Worm (Caenorhabditis elegans): ENCODE data around the gene srh-23.

srh-23 gene

DNA sequence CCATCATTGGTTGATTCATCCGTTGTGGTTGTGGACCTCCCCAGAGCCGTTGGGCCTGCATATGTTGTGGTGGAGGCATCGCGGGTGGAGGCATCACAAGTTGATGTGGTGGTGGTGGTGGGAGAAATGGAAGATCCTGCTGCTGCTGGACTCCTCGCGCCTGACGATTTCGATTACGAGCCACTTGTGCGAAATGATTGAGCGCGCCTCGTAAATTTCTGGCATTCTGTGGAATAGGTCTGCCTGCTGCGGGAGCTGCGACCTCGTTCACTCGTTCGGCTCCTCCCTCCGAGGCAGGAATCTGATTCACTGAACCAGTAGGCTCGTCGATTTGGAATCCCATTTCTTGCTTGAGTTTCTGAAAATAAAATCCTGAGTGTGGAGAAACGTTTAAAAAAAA, 39.8 kb downstream of the srh-23 start:
- TF ChIP-seq ztf-4 (tag; optimal IDR thresholded peaks at IDR 0.05) (no peak), skn-1 (tag; optimal IDR thresholded peaks at IDR 0.05) (no peak), nhr-23 (tag; optimal IDR thresholded peaks at IDR 0.05) (no peak), ceh-28 (tag; optimal IDR thresholded peaks at IDR 0.05) (no peak), unc-39 (tag; optimal IDR thresholded peaks at IDR 0.05) (no peak), nhr-67 (tag; optimal IDR thresholded peaks at IDR 0.05) (no peak), fos-1 (tag; optimal IDR thresholded peaks at IDR 0.05) (no peak), egl-5 (tag; optimal IDR thresholded peaks at IDR 0.05) (no peak), lsy-12 (tag; optimal IDR thresholded peaks at IDR 0.05) (no peak), tbx-2 (tag; optimal IDR thresholded peaks at IDR 0.05) (no peak), aly-2 (tag; optimal IDR thresholded peaks at IDR 0.05) (no peak), elt-1 (tag; optimal IDR thresholded peaks at IDR 0.05) (no peak), sea-2 (GFP tag; optimal IDR thresholded peaks at IDR 0.05) (no peak)

DNA sequence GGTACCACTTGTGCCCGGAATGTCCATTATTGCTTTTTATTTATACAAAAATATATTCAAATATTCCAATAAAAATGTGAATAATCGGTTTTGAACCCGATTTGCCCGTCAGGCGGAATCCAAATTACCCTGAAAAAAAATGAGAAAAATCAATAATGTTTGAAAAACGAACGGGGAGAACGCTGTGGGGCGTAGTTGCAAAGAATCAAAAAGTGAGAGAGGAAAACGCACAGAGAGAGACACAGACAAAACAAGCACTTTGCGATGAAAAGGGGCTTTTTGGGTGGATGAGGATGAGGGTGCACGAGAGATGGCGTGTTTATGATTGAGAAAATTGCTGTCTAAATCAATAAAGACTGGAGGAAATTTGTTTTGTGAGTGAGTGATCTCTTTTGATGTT, 42.1 kb downstream of the srh-23 start, which contains the start of gene tam-1:
Gene tam-1, minus strand, starts transcription at position 135 of the 400 bp plus-strand sequence.
- TF ChIP-seq mdl-1 (tag; optimal IDR thresholded peaks at IDR 0.05): no peak
- peak; percentile 5 for TF ChIP-seq hmg-11 (tag; optimal IDR thresholded peaks at IDR 0.05)
- TF ChIP-seq pha-4 (tag; optimal IDR thresholded peaks at IDR 0.05): peak; percentile 32
- no peak for TF ChIP-seq aly-2 (tag; optimal IDR thresholded peaks at IDR 0.05)
- TF ChIP-seq ztf-11 (tag; optimal IDR thresholded peaks at IDR 0.05): no peak
- no peak for TF ChIP-seq ztf-4 (tag; optimal IDR thresholded peaks at IDR 0.05)
- peak; percentile 75 for TF ChIP-seq egl-5 (tag; optimal IDR thresholded peaks at IDR 0.05)
- TF ChIP-seq elt-1 (tag; optimal IDR thresholded peaks at IDR 0.05): no peak
- no peak for TF ChIP-seq nfya-1 (tag; optimal IDR thresholded peaks at IDR 0.05; ENCODE audit: insufficient read depth)
- no peak for TF ChIP-seq pqm-1 (tag; optimal IDR thresholded peaks at IDR 0.05)
- no peak for TF ChIP-seq nhr-76 (tag; optimal IDR thresholded peaks at IDR 0.05)
- TF ChIP-seq nhr-12 (tag; optimal IDR thresholded peaks at IDR 0.05): no peak
- TF ChIP-seq nhr-23 (tag; optimal IDR thresholded peaks at IDR 0.05): no peak
- no peak for TF ChIP-seq ama-1 (optimal IDR thresholded peaks at IDR 0.05)
- TF ChIP-seq mml-1 (tag; optimal IDR thresholded peaks at IDR 0.05): no peak
- TF ChIP-seq lin-15B (tag; optimal IDR thresholded peaks at IDR 0.05): no peak
- TF ChIP-seq snpc-4 (tag; optimal IDR thresholded peaks at IDR 0.05): no peak
- TF ChIP-seq unc-39 (tag; optimal IDR thresholded peaks at IDR 0.05): no peak
- peak; percentile 11 for TF ChIP-seq lin-39 (tag; optimal IDR thresholded peaks at IDR 0.05)

- TF ChIP-seq ZK546.5 (tag; optimal IDR thresholded peaks at IDR 0.05) (no peak), snpc-4 (tag; optimal IDR thresholded peaks at IDR 0.05) (no peak), fkh-2 (tag; optimal IDR thresholded peaks at IDR 0.05) (no peak), pha-4 (tag; optimal IDR thresholded peaks at IDR 0.05) (no peak), nhr-23 (tag; optimal IDR thresholded peaks at IDR 0.05) (no peak), mdl-1 (tag; optimal IDR thresholded peaks at IDR 0.05) (no peak), nhr-12 (tag; optimal IDR thresholded peaks at IDR 0.05) (no peak), sea-2 (GFP tag; optimal IDR thresholded peaks at IDR 0.05) (no peak), nhr-76 (tag; optimal IDR thresholded peaks at IDR 0.05) (no peak), zag-1 (tag; optimal IDR thresholded peaks at IDR 0.05) (no peak), ceh-82 (tag; optimal IDR thresholded peaks at IDR 0.05) (no peak)
Measured at ce11 chrV:4963606-4964005, 42.7 kb downstream of the srh-23 start.

ce11 chrV:4964020-4964635, 43.2 kb downstream of the srh-23 start:
- peak; percentile 57 for TF ChIP-seq ama-1 (optimal IDR thresholded peaks at IDR 0.05)
- TF ChIP-seq nhr-25 (tag; optimal IDR thresholded peaks at IDR 0.05): no peak

DNA sequence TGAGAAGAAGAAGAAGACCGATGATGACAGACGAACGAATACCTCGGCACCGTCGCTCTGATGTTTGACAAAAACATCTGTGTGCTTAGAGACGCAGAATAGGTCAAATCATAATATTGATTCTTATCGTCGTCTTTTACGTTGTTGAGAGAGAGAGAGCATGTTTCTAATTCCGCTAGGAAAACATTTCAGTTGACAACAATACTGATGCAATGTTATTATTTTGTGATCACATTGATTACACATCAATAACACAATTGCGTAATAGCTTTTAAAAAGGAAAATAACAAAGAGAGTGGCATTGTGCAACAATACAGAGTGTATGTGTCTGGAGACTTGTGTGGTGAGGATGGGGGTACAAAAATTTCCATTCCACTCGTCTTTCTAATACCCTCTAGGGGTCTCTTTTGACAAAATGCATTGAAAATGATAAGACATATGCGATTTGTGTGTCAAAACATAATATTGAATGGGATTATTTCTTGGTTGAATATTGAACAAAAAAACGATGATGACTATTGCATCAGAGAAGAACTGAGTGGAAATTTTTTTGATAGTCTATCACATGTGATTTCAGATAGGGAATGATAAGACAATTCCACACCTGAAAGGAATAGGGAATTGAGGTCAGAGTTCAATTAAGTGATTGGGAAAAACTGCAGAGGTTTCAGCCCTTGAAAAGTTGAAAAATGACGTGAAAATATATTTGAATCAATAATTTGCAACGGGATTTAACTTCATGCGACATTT, 43.9 kb downstream of the srh-23 start:
- TF ChIP-seq fkh-2 (tag; optimal IDR thresholded peaks at IDR 0.05) (no peak), eor-1 (tag; optimal IDR thresholded peaks at IDR 0.05) (no peak), nfya-1 (tag; optimal IDR thresholded peaks at IDR 0.05; ENCODE audit: insufficient read depth) (no peak), ceh-9 (tag; optimal IDR thresholded peaks at IDR 0.05) (no peak), pqm-1 (tag; optimal IDR thresholded peaks at IDR 0.05) (peak; percentile 5), nhr-76 (tag; optimal IDR thresholded peaks at IDR 0.05) (no peak), elt-2 (tag; optimal IDR thresholded peaks at IDR 0.05) (peak; percentile 85), nhr-28 (tag; optimal IDR thresholded peaks at IDR 0.05) (no peak), sea-2 (GFP tag; optimal IDR thresholded peaks at IDR 0.05) (no peak), skn-1 (tag; optimal IDR thresholded peaks at IDR 0.05) (peak; percentile 86), daf-12 (tag; optimal IDR thresholded peaks at IDR 0.05) (no peak), nhr-25 (tag; optimal IDR thresholded peaks at IDR 0.05) (no peak), egl-27 (tag; optimal IDR thresholded peaks at IDR 0.05) (no peak), snpc-4 (tag; optimal IDR thresholded peaks at IDR 0.05) (no peak), ztf-11 (tag; optimal IDR thresholded peaks at IDR 0.05) (no peak), pha-4 (tag; optimal IDR thresholded peaks at IDR 0.05) (peak; percentile 78), fos-1 (tag; optimal IDR thresholded peaks at IDR 0.05) (no peak), egl-5 (tag; optimal IDR thresholded peaks at IDR 0.05) (no peak)
